Fruit fly (Drosophila melanogaster) whole organism, embryonic: ENCODE measurements around the gene CG32192.

Experiments
- BEAF-32 ChIP-seq: fragments of 200-800 bp; sonication (Bioruptor generic); optimal IDR thresholded peaks from 3 replicates; lab custom pipeline; 2017; ENCODE audit warnings: missing biosample characterization, missing genetic modification characterization, mild to moderate bottlenecking, moderate library complexity, missing genetic modification reagents
- Bdp1 ChIP-seq: fragments of 200-800 bp; sonication (Bioruptor generic); optimal IDR thresholded peaks from 3 replicates; lab custom pipeline; 2016; ENCODE audit warnings: missing biosample characterization, missing genetic modification characterization
- CG10274 ChIP-seq: fragments of 200-800 bp; sonication (Bioruptor generic); optimal IDR thresholded peaks from 3 replicates; lab custom pipeline; 2017; ENCODE audit warnings: missing biosample characterization, mild to moderate bottlenecking, missing genetic modification characterization
- CG10959 ChIP-seq: fragments of 200-800 bp; sonication (Bioruptor generic); IDR thresholded peaks from 2 replicates; pipeline ENCODE4 v1.3.6; 2022; ENCODE audit warnings: missing biosample characterization, missing genetic modification characterization
- CG14441 ChIP-seq: fragments of 200-800 bp; sonication (Bioruptor generic); IDR thresholded peaks from 2 replicates; pipeline ENCODE4 v1.3.6; 2022; ENCODE audit warnings: missing biosample characterization, missing genetic modification characterization
- CG15479 ChIP-seq: fragments of 200-800 bp; sonication (Bioruptor generic); optimal IDR thresholded peaks from 3 replicates; lab custom pipeline; 2019; ENCODE audit warnings: missing biosample characterization, mild to moderate bottlenecking, missing genetic modification characterization, moderate library complexity
- CG1647 ChIP-seq: fragments of 200-800 bp; sonication (Bioruptor generic); optimal IDR thresholded peaks from 3 replicates; lab custom pipeline; 2016; ENCODE audit warnings: missing biosample characterization, missing genetic modification characterization
- CG17186 ChIP-seq: fragments of 200-800 bp; sonication (Bioruptor generic); optimal IDR thresholded peaks from 3 replicates; lab custom pipeline; 2017; ENCODE audit warnings: missing biosample characterization, missing genetic modification reagents, missing genetic modification characterization
- CG17328 ChIP-seq: fragments of 200-800 bp; sonication (Bioruptor generic); IDR thresholded peaks from 2 replicates; pipeline ENCODE4 v1.3.6; 2022; ENCODE audit warnings: missing biosample characterization, missing genetic modification characterization
- CG17359 ChIP-seq: fragments of 200-800 bp; sonication (Bioruptor generic); optimal IDR thresholded peaks from 3 replicates; lab custom pipeline; 2018; ENCODE audit warnings: missing biosample characterization, mild to moderate bottlenecking, missing genetic modification characterization, moderate library complexity
- CG17612 ChIP-seq: fragments of 200-800 bp; sonication (Bioruptor generic); IDR thresholded peaks from 2 replicates; pipeline ENCODE4 v1.3.6; 2022; ENCODE audit warnings: missing biosample characterization, missing genetic modification characterization
- CG2712 ChIP-seq: fragments of 200-800 bp; optimal IDR thresholded peaks from 3 replicates; lab custom pipeline; 2019; ENCODE audit warnings: missing biosample characterization, mild to moderate bottlenecking, missing genetic modification characterization, moderate library complexity
- CG34376 ChIP-seq: fragments of 200-800 bp; sonication (Bioruptor generic); optimal IDR thresholded peaks from 2 replicates; lab custom pipeline; 2018; ENCODE audit warnings: missing biosample characterization, mild to moderate bottlenecking, missing genetic modification characterization
- CG43689 ChIP-seq: fragments of 200-800 bp; sonication (Bioruptor generic); IDR thresholded peaks from 2 replicates; pipeline ENCODE4 v1.3.6; 2022; ENCODE audit warnings: missing biosample characterization, missing genetic modification characterization
- CG4424 ChIP-seq: fragments of 200-800 bp; sonication (Bioruptor generic); optimal IDR thresholded peaks from 3 replicates; lab custom pipeline; 2016; ENCODE audit warnings: missing biosample characterization, missing genetic modification characterization
- CG5180 ChIP-seq: fragments of 200-800 bp; sonication (Bioruptor generic); optimal IDR thresholded peaks from 3 replicates; lab custom pipeline; 2017; ENCODE audit warnings: missing biosample characterization, missing genetic modification characterization, mild to moderate bottlenecking, moderate library complexity, missing genetic modification reagents
- CG6175 ChIP-seq: fragments of 200-800 bp; sonication (Bioruptor generic); IDR thresholded peaks from 3 replicates; pipeline ENCODE4 v1.3.6; 2022; ENCODE audit warnings: missing biosample characterization, missing genetic modification characterization
- CG6683 ChIP-seq: fragments of 200-800 bp; sonication (Bioruptor generic); optimal IDR thresholded peaks from 2 replicates; lab custom pipeline; 2017; ENCODE audit warnings: missing biosample characterization, mild to moderate bottlenecking, missing genetic modification characterization, missing genetic modification reagents
- CG8765 ChIP-seq: fragments of 200-800 bp; sonication (Bioruptor generic); IDR thresholded peaks from 2 replicates; pipeline ENCODE4 v1.3.6; 2022; ENCODE audit warnings: missing biosample characterization, missing genetic modification characterization
- D19B ChIP-seq: fragments of 200-800 bp; sonication (Bioruptor generic); optimal IDR thresholded peaks from 2 replicates; lab custom pipeline; 2017; ENCODE audit warnings: missing biosample characterization, mild to moderate bottlenecking, missing genetic modification characterization
- Doc2 ChIP-seq: fragments of 200-800 bp; sonication (Bioruptor generic); IDR thresholded peaks from 2 replicates; pipeline ENCODE4 v1.3.6; 2022; ENCODE audit warnings: missing biosample characterization, missing genetic modification characterization
- Doc3 ChIP-seq: fragments of 200-800 bp; sonication (Bioruptor generic); IDR thresholded peaks from 3 replicates; pipeline ENCODE4 v1.3.6; 2022; ENCODE audit warnings: missing biosample characterization, missing genetic modification characterization; ENCODE audit not compliant: partially characterized antibody
- Drgx ChIP-seq: fragments of 200-800 bp; sonication (Bioruptor generic); IDR thresholded peaks from 2 replicates; pipeline ENCODE4 v1.3.6; 2022; ENCODE audit warnings: missing biosample characterization, missing genetic modification characterization
- Fer3 ChIP-seq: fragments of 200-800 bp; sonication (Bioruptor generic); optimal IDR thresholded peaks from 2 replicates; lab custom pipeline; 2018; ENCODE audit warnings: missing biosample characterization, mild to moderate bottlenecking, missing genetic modification characterization, moderate library complexity
- GATAe ChIP-seq: fragments of 200-800 bp; sonication (Bioruptor generic); conservative IDR thresholded peaks from 2 replicates; pipeline ENCODE4 v1.3.6; 2022; ENCODE audit warnings: missing biosample characterization, missing genetic modification characterization
- HmgD ChIP-seq: fragments of 200-800 bp; sonication (Bioruptor generic); optimal IDR thresholded peaks from 3 replicates; lab custom pipeline; 2016; ENCODE audit warnings: missing biosample characterization, missing genetic modification characterization
- Jarid2 ChIP-seq: fragments of 200-800 bp; sonication (Bioruptor generic); optimal IDR thresholded peaks from 3 replicates; lab custom pipeline; 2017; ENCODE audit warnings: mild to moderate bottlenecking, missing biosample characterization, missing genetic modification reagents, missing genetic modification characterization
- Lpt ChIP-seq: fragments of >200 bp; optimal IDR thresholded peaks from 2 replicates; lab custom pipeline; 2018; ENCODE audit warnings: missing biosample characterization, missing genetic modification characterization
- Taf1 ChIP-seq: fragments of 200-800 bp; sonication (Bioruptor generic); IDR thresholded peaks from 2 replicates; pipeline ENCODE4 v1.3.6; 2022; ENCODE audit warnings: missing biosample characterization, missing genetic modification characterization
- Tbp ChIP-seq: fragments of >200 bp; optimal IDR thresholded peaks from 2 replicates; lab custom pipeline; 2018; ENCODE audit warnings: missing biosample characterization, missing genetic modification characterization
- al ChIP-seq: fragments of 200-800 bp; sonication (Bioruptor generic); IDR thresholded peaks from 2 replicates; pipeline ENCODE4 v1.3.6; 2022; ENCODE audit warnings: missing biosample characterization, missing genetic modification characterization
- amos ChIP-seq: fragments of 200-800 bp; sonication (Bioruptor generic); IDR thresholded peaks from 2 replicates; pipeline ENCODE4 v1.3.6; 2022; ENCODE audit warnings: missing biosample characterization, missing genetic modification characterization; ENCODE audit not compliant: partially characterized antibody
- ash1 ChIP-seq: fragments of 200-800 bp; sonication (Bioruptor generic); optimal IDR thresholded peaks from 2 replicates; lab custom pipeline; 2018; ENCODE audit warnings: missing biosample characterization, mild to moderate bottlenecking, missing genetic modification characterization
- danr ChIP-seq: fragments of 200-800 bp; sonication (Bioruptor generic); IDR thresholded peaks from 2 replicates; pipeline ENCODE4 v1.3.6; 2022; ENCODE audit warnings: missing biosample characterization, missing genetic modification characterization
- dimm ChIP-seq: fragments of 200-800 bp; sonication (Bioruptor generic); IDR thresholded peaks from 2 replicates; pipeline ENCODE4 v1.3.6; 2022; ENCODE audit warnings: missing biosample characterization, missing genetic modification characterization
- dmrt11E ChIP-seq: fragments of 200-800 bp; sonication (Bioruptor generic); optimal IDR thresholded peaks from 3 replicates; lab custom pipeline; 2018; ENCODE audit warnings: missing biosample characterization, mild to moderate bottlenecking, missing genetic modification characterization, moderate library complexity
- fd3F ChIP-seq: fragments of 200-800 bp; sonication (Bioruptor generic); optimal IDR thresholded peaks from 2 replicates; lab custom pipeline; 2018; ENCODE audit warnings: missing biosample characterization, mild to moderate bottlenecking, missing genetic modification characterization, moderate library complexity
- gce ChIP-seq: fragments of 200-800 bp; sonication (Bioruptor generic); IDR thresholded peaks from 3 replicates; pipeline ENCODE4 v1.3.6; 2022; ENCODE audit warnings: missing biosample characterization, missing genetic modification characterization
- gcm2 ChIP-seq: fragments of 200-800 bp; sonication (Bioruptor generic); optimal IDR thresholded peaks from 2 replicates; lab custom pipeline; 2016; ENCODE audit warnings: missing biosample characterization, missing genetic modification characterization
- gem ChIP-seq: fragments of 200-800 bp; sonication (Bioruptor generic); optimal IDR thresholded peaks from 2 replicates; lab custom pipeline; 2019; ENCODE audit warnings: missing biosample characterization, mild to moderate bottlenecking, missing genetic modification characterization, moderate library complexity
- grn ChIP-seq: fragments of 200-800 bp; sonication (Bioruptor generic); optimal IDR thresholded peaks from 3 replicates; lab custom pipeline; 2017; ENCODE audit warnings: missing biosample characterization, missing genetic modification characterization
- hkb ChIP-seq, 2 experiments: fragments of 200-800 bp in 1 of 2; fragments of >200 bp in 1 of 2; sonication (Bioruptor generic) in 1 of 2; IDR thresholded peaks in 1 of 2; optimal IDR thresholded peaks in 1 of 2; 2 replicates each; pipeline versions ENCODE4 v1.3.6 to Lab custom; 2017 to 2022; ENCODE audit warnings: missing biosample characterization in 1 of 2, missing genetic modification characterization in 1 of 2
- insv ChIP-seq, 2 experiments: fragments of 200-800 bp; sonication (Bioruptor generic); optimal IDR thresholded peaks; 3 replicates each; lab custom pipeline; 2016 to 2018; ENCODE audit warnings: missing biosample characterization in 2 of 2, missing genetic modification characterization in 2 of 2
- lilli ChIP-seq: fragments of 200-800 bp; sonication (Bioruptor generic); optimal IDR thresholded peaks from 3 replicates; lab custom pipeline; 2016; ENCODE audit warnings: missing biosample characterization, missing genetic modification characterization
- lola ChIP-seq, 3 experiments: fragments of >200 bp in 2 of 3; fragments of 200-800 bp in 1 of 3; sonication (Bioruptor generic) in 1 of 3; optimal IDR thresholded peaks; 2 replicates each; lab custom pipeline; 2017 to 2019; ENCODE audit warnings: missing biosample characterization in 3 of 3, missing genetic modification characterization in 3 of 3, mild to moderate bottlenecking in 1 of 3, moderate library complexity in 1 of 3
- mld ChIP-seq: fragments of 200-800 bp; sonication (Bioruptor generic); IDR thresholded peaks from 3 replicates; pipeline ENCODE4 v1.3.6; 2022; ENCODE audit warnings: missing biosample characterization, missing genetic modification characterization; ENCODE audit not compliant: partially characterized antibody
- nau ChIP-seq: fragments of 200-800 bp; sonication (Bioruptor generic); optimal IDR thresholded peaks from 3 replicates; lab custom pipeline; 2017; ENCODE audit warnings: missing biosample characterization, mild to moderate bottlenecking, missing genetic modification characterization, missing genetic modification reagents
- rib ChIP-seq: fragments of 200-800 bp; sonication (Bioruptor generic); IDR thresholded peaks from 2 replicates; pipeline ENCODE4 v1.3.6; 2022; ENCODE audit warnings: missing biosample characterization, missing genetic modification characterization
- slbo ChIP-seq: fragments of 200-800 bp; sonication (Bioruptor generic); IDR thresholded peaks from 2 replicates; pipeline ENCODE4 v1.3.6; 2022; ENCODE audit warnings: missing biosample characterization, missing genetic modification characterization
- slou ChIP-seq: fragments of 200-800 bp; sonication (Bioruptor generic); optimal IDR thresholded peaks from 3 replicates; lab custom pipeline; 2016; ENCODE audit warnings: missing biosample characterization, missing genetic modification characterization
- sna ChIP-seq: fragments of 200-800 bp; sonication (Bioruptor generic); IDR thresholded peaks from 2 replicates; pipeline ENCODE4 v1.3.6; 2022; ENCODE audit warnings: missing biosample characterization, missing genetic modification characterization; ENCODE audit not compliant: partially characterized antibody

Gene CG32192

dm6 chr3L:18088027-18088426, 47.9 kb downstream of the CG32192 start (continued):
- TF ChIP-seq dimm (GFP tag; lab: Robert Waterston, UW) (no peak), lilli (GFP tag; lab: Kevin White, UChicago) (no peak), CG8765 (GFP tag; lab: Robert Waterston, UW) (no peak), CG34376 (GFP tag; lab: Kevin White, UChicago) (no peak), amos (GFP tag; lab: Robert Waterston, UW) (peak; percentile 63), CG17612 (GFP tag; lab: Robert Waterston, UW) (no peak), Jarid2 (GFP tag; lab: Kevin White, UChicago) (peak; percentile 20), sna (GFP tag; lab: Robert Waterston, UW) (no peak), CG10959 (GFP tag; lab: Robert Waterston, UW) (no peak), gcm2 (GFP tag; lab: Kevin White, UChicago) (no peak), gce (GFP tag; lab: Robert Waterston, UW) (no peak), slou (GFP tag; lab: Kevin White, UChicago) (no peak), rib (GFP tag; lab: Robert Waterston, UW) (no peak), Doc3 (GFP tag; lab: Robert Waterston, UW) (no peak), nau (GFP tag; lab: Kevin White, UChicago) (no peak), Lpt (GFP tag; lab: Kevin White, UChicago) (no peak), CG1647 (GFP tag; lab: Kevin White, UChicago) (no peak), D19B (no peak), Fer3 (tag; lab: Kevin White, UChicago) (no peak), grn (GFP tag; lab: Kevin White, UChicago) (no peak), CG17359 (tag; lab: Kevin White, UChicago) (no peak), al (GFP tag; lab: Robert Waterston, UW) (no peak), hkb (optimal IDR thresholded peaks at IDR 0.05; lab: Kevin White, UChicago) (no peak), hkb (GFP tag; IDR thresholded peaks at IDR 0.05; lab: Robert Waterston, UW) (no peak), CG10274 (GFP tag; lab: Kevin White, UChicago) (no peak), GATAe (GFP tag; lab: Robert Waterston, UW) (no peak), CG6175 (no peak), CG15479 (GFP tag; lab: Kevin White, UChicago) (no peak), slbo (GFP tag; lab: Robert Waterston, UW) (no peak), Doc2 (GFP tag; lab: Robert Waterston, UW) (no peak), CG17186 (peak; percentile 43), CG5180 (GFP tag; lab: Kevin White, UChicago) (no peak), gem (tag; lab: Kevin White, UChicago) (peak; percentile 15), Tbp (no peak), Taf1 (GFP tag; lab: Robert Waterston, UW) (no peak), lola (GFP tag; optimal IDR thresholded peaks at IDR 0.05; lab: Kevin White, UChicago) (no peak), fd3F (GFP tag; lab: Kevin White, UChicago) (no peak), dmrt11E (tag; lab: Kevin White, UChicago) (no peak), mld (GFP tag; lab: Robert Waterston, UW) (no peak), HmgD (peak; percentile 27), Bdp1 (GFP tag; lab: Kevin White, UChicago) (no peak), CG2712 (tag; lab: Kevin White, UChicago) (peak; percentile 41), BEAF-32 (GFP tag; lab: Kevin White, UChicago) (peak; percentile 43), CG43689 (GFP tag; lab: Robert Waterston, UW) (no peak), ash1 (GFP tag; lab: Kevin White, UChicago) (no peak), CG6683 (no peak), CG14441 (GFP tag; lab: Robert Waterston, UW) (no peak), insv (GFP tag; optimal IDR thresholded peaks at IDR 0.05; lab: Kevin White, UChicago) (no peak), danr (no peak), CG4424 (GFP tag; lab: Kevin White, UChicago) (no peak), CG17328 (GFP tag; lab: Robert Waterston, UW) (no peak), Drgx (GFP tag; lab: Robert Waterston, UW) (no peak)
